Worm (Caenorhabditis elegans): ENCODE data around the gene nhr-205.

The nhr-205 gene

ce11 chrV:10081636-10082035 lies at the start of gene nhr-205:
TSS of gene nhr-205 (minus strand) at chrV:10081776.
- TF ChIP-seq flt-1 (GFP tag; IDR thresholded peaks at IDR 0.05) (no peak), tra-4 (tag; optimal IDR thresholded peaks at IDR 0.05) (no peak), B0310.2 (tag; optimal IDR thresholded peaks at IDR 0.05) (no peak), ceh-36 (tag; optimal IDR thresholded peaks at IDR 0.05) (no peak), scrt-1 (GFP tag; IDR thresholded peaks at IDR 0.05) (no peak), hmbx-1 (tag; optimal IDR thresholded peaks at IDR 0.05) (no peak), ceh-13 (GFP tag; optimal IDR thresholded peaks at IDR 0.05) (no peak), hmg-4 (GFP tag; optimal IDR thresholded peaks at IDR 0.05) (no peak), F13C5.2 (tag; optimal IDR thresholded peaks at IDR 0.05) (no peak), ama-1 (optimal IDR thresholded peaks at IDR 0.05) (no peak), pes-1 (GFP tag; IDR thresholded peaks at IDR 0.05) (no peak), hnd-1 (tag; optimal IDR thresholded peaks at IDR 0.05) (no peak), ets-7 (tag; optimal IDR thresholded peaks at IDR 0.05) (no peak)

- no peak for TF ChIP-seq pes-1 (GFP tag; IDR thresholded peaks at IDR 0.05)
- no peak for TF ChIP-seq tbx-11 (GFP tag; IDR thresholded peaks at IDR 0.05)
- TF ChIP-seq ama-1 (optimal IDR thresholded peaks at IDR 0.05): no peak
- no peak for TF ChIP-seq tra-4 (tag; optimal IDR thresholded peaks at IDR 0.05)
- no peak for TF ChIP-seq tbx-37 (GFP tag; conservative IDR thresholded peaks at IDR 0.05)
- TF ChIP-seq sea-1 (GFP tag; conservative IDR thresholded peaks at IDR 0.05): no peak
- TF ChIP-seq hmg-4 (GFP tag; optimal IDR thresholded peaks at IDR 0.05): no peak
- no peak for TF ChIP-seq F13C5.2 (tag; optimal IDR thresholded peaks at IDR 0.05)
- TF ChIP-seq ceh-36 (tag; optimal IDR thresholded peaks at IDR 0.05): no peak
- TF ChIP-seq hnd-1 (tag; optimal IDR thresholded peaks at IDR 0.05): no peak
- no peak for TF ChIP-seq hmbx-1 (tag; optimal IDR thresholded peaks at IDR 0.05)
- no peak for TF ChIP-seq ceh-13 (GFP tag; optimal IDR thresholded peaks at IDR 0.05)
- no peak for TF ChIP-seq B0310.2 (tag; optimal IDR thresholded peaks at IDR 0.05)
- no peak for TF ChIP-seq scrt-1 (GFP tag; IDR thresholded peaks at IDR 0.05)
- TF ChIP-seq aly-1 (tag; optimal IDR thresholded peaks at IDR 0.05): no peak
- no peak for TF ChIP-seq flt-1 (GFP tag; IDR thresholded peaks at IDR 0.05)
- TF ChIP-seq ets-7 (tag; optimal IDR thresholded peaks at IDR 0.05): no peak
Measured at ce11 chrV:10130195-10130594, 48.6 kb upstream of the nhr-205 start, which contains the start of gene aos-1. TSS of gene aos-1 (minus strand) at chrV:10130295.

- TF ChIP-seq tbx-37 (GFP tag; conservative IDR thresholded peaks at IDR 0.05): no peak
- no peak for TF ChIP-seq hmbx-1 (tag; optimal IDR thresholded peaks at IDR 0.05)
- TF ChIP-seq flt-1 (GFP tag; IDR thresholded peaks at IDR 0.05): no peak
- TF ChIP-seq tbx-11 (GFP tag; IDR thresholded peaks at IDR 0.05): no peak
Measured at ce11 chrV:10124799-10125548, 43.4 kb upstream of the nhr-205 start, which contains the start of gene C08B6.10. TSS of gene C08B6.10 (plus strand) at chrV:10125498.

- TF ChIP-seq hnd-1 (tag; optimal IDR thresholded peaks at IDR 0.05) (no peak), ets-7 (tag; optimal IDR thresholded peaks at IDR 0.05) (no peak), tbx-37 (GFP tag; conservative IDR thresholded peaks at IDR 0.05) (no peak), scrt-1 (GFP tag; IDR thresholded peaks at IDR 0.05) (no peak), aly-1 (tag; optimal IDR thresholded peaks at IDR 0.05) (no peak), tbx-11 (GFP tag; IDR thresholded peaks at IDR 0.05) (no peak), tra-4 (tag; optimal IDR thresholded peaks at IDR 0.05) (no peak), B0310.2 (tag; optimal IDR thresholded peaks at IDR 0.05) (no peak), ceh-13 (GFP tag; optimal IDR thresholded peaks at IDR 0.05) (no peak), ceh-36 (tag; optimal IDR thresholded peaks at IDR 0.05) (no peak), flt-1 (GFP tag; IDR thresholded peaks at IDR 0.05) (no peak), hmg-4 (GFP tag; optimal IDR thresholded peaks at IDR 0.05) (no peak), hmbx-1 (tag; optimal IDR thresholded peaks at IDR 0.05) (no peak), ama-1 (optimal IDR thresholded peaks at IDR 0.05) (no peak), pes-1 (GFP tag; IDR thresholded peaks at IDR 0.05) (no peak), sea-1 (GFP tag; conservative IDR thresholded peaks at IDR 0.05) (no peak), F13C5.2 (tag; optimal IDR thresholded peaks at IDR 0.05) (no peak)
Measured at ce11 chrV:10123324-10123723, 41.7 kb upstream of the nhr-205 start, which contains the start of gene C08B6.6. TSS of gene C08B6.6 (plus strand) at chrV:10123624.

DNA sequence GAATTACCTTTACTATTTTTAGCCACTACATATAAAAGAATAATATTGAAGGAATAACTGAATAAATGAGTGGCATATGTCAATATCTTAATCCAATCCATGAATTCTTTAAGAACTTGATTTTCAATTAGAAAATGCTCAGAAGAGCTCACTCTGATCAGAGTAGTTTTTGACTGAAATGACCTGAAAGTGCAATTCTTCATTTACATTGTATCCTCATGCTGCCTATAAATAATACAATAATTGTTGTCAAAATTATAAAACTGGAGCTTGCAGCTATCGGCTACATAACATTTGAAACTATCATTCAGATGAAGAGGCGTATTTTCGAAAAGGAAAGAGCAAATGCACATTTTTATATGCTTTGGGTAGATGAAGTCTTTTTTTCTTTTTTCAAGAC lies 41.1 kb upstream of the nhr-205 start, which contains the start of gene srxa-19:
TSS of gene srxa-19 (minus strand) at position 101 of the 400 bp plus-strand sequence.
- TF ChIP-seq hnd-1 (tag; optimal IDR thresholded peaks at IDR 0.05) (no peak), aly-1 (tag; optimal IDR thresholded peaks at IDR 0.05) (no peak), scrt-1 (GFP tag; IDR thresholded peaks at IDR 0.05) (no peak), tbx-37 (GFP tag; conservative IDR thresholded peaks at IDR 0.05) (no peak), ceh-13 (GFP tag; optimal IDR thresholded peaks at IDR 0.05) (no peak), sea-1 (GFP tag; conservative IDR thresholded peaks at IDR 0.05) (no peak), hmbx-1 (tag; optimal IDR thresholded peaks at IDR 0.05) (no peak), ama-1 (optimal IDR thresholded peaks at IDR 0.05) (no peak), hmg-4 (GFP tag; optimal IDR thresholded peaks at IDR 0.05) (no peak), tbx-11 (GFP tag; IDR thresholded peaks at IDR 0.05) (no peak)

ce11 chrV:10120898-10121297 lies 39.3 kb upstream of the nhr-205 start, which contains the start of gene srxa-18:
TSS of gene srxa-18 (minus strand) at chrV:10120997.
- no peak for TF ChIP-seq ceh-13 (GFP tag; optimal IDR thresholded peaks at IDR 0.05)
- no peak for TF ChIP-seq aly-1 (tag; optimal IDR thresholded peaks at IDR 0.05)
- TF ChIP-seq tbx-11 (GFP tag; IDR thresholded peaks at IDR 0.05): no peak
- no peak for TF ChIP-seq pes-1 (GFP tag; IDR thresholded peaks at IDR 0.05)
- no peak for TF ChIP-seq hmg-4 (GFP tag; optimal IDR thresholded peaks at IDR 0.05)
- TF ChIP-seq F13C5.2 (tag; optimal IDR thresholded peaks at IDR 0.05): no peak
- no peak for TF ChIP-seq hnd-1 (tag; optimal IDR thresholded peaks at IDR 0.05)
- no peak for TF ChIP-seq B0310.2 (tag; optimal IDR thresholded peaks at IDR 0.05)
- no peak for TF ChIP-seq ama-1 (optimal IDR thresholded peaks at IDR 0.05)
- no peak for TF ChIP-seq flt-1 (GFP tag; IDR thresholded peaks at IDR 0.05)
- no peak for TF ChIP-seq ceh-36 (tag; optimal IDR thresholded peaks at IDR 0.05)
- TF ChIP-seq scrt-1 (GFP tag; IDR thresholded peaks at IDR 0.05): no peak
- TF ChIP-seq hmbx-1 (tag; optimal IDR thresholded peaks at IDR 0.05): no peak
- no peak for TF ChIP-seq sea-1 (GFP tag; conservative IDR thresholded peaks at IDR 0.05)
- TF ChIP-seq tbx-37 (GFP tag; conservative IDR thresholded peaks at IDR 0.05): no peak
- no peak for TF ChIP-seq tra-4 (tag; optimal IDR thresholded peaks at IDR 0.05)

ce11 chrV:10117465-10117864 lies 35.9 kb upstream of the nhr-205 start, which contains the start of gene C08B6.5:
TSS of gene C08B6.5 (plus strand) at chrV:10117765.
- TF ChIP-seq aly-1 (tag; optimal IDR thresholded peaks at IDR 0.05) (no peak), scrt-1 (GFP tag; IDR thresholded peaks at IDR 0.05) (no peak), sea-1 (GFP tag; conservative IDR thresholded peaks at IDR 0.05) (no peak), hnd-1 (tag; optimal IDR thresholded peaks at IDR 0.05) (no peak), tbx-37 (GFP tag; conservative IDR thresholded peaks at IDR 0.05) (no peak), flt-1 (GFP tag; IDR thresholded peaks at IDR 0.05) (no peak), B0310.2 (tag; optimal IDR thresholded peaks at IDR 0.05) (no peak)

All from whole organism, early embryonic.